Worm (Caenorhabditis elegans): ENCODE results near the gene mep-1.

ce11 chrIV:11520960-11521359 lies 3.5 kb upstream of the mep-1 start, which contains the start of the genes M04B2.4 and gfl-1:
- TF ChIP-seq C34B4.2 (tag; optimal IDR thresholded peaks at IDR 0.05) (no peak), ztf-4 (tag; optimal IDR thresholded peaks at IDR 0.05) (no peak), lin-35 (GFP tag; optimal IDR thresholded peaks at IDR 0.05) (peak; percentile 66 to 80), ets-5 (GFP tag; IDR thresholded peaks at IDR 0.05) (no peak), elt-2 (tag; optimal IDR thresholded peaks at IDR 0.05) (no peak), C04F5.9 (tag; optimal IDR thresholded peaks at IDR 0.05) (no peak), jun-1 (tag; optimal IDR thresholded peaks at IDR 0.05) (no peak), hpl-2 (GFP tag; optimal IDR thresholded peaks at IDR 0.05) (no peak), isw-1 (GFP tag; IDR thresholded peaks at IDR 0.05) (peak; percentile 6; the same call in 1 of the 2 replicates), lin-13 (GFP tag; optimal IDR thresholded peaks at IDR 0.05) (peak; percentile 13), ztf-11 (tag; optimal IDR thresholded peaks at IDR 0.05) (no peak), nhr-47 (tag; optimal IDR thresholded peaks at IDR 0.05) (peak; percentile 51)

Measured in whole organism, L1 larva.